Worm (Caenorhabditis elegans): ENCODE data around the gene Y40C5A.4.

Y40C5A.4 gene

DNA sequence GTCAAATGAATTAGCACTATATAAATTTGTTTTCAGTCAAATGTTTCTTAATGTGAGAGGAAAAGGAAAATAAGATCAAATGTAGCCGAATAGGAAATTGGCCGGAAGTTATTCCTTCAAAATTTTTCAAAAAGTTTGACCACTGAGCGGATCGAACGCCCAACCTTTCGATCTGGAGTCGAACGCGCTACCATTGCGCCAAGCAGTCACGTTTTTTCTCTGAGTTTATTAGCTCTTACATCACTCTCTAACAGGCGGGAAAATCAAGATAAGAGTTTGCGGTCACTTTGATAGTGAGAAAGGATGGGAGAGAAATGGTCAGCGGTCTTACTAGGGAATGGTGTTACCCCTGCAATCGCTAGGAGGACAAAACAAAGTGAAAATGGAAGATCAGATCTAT, 20.9 kb downstream of the Y40C5A.4 start (continued):
- TF ChIP-seq skn-1 (tag; optimal IDR thresholded peaks at IDR 0.05) (no peak), nhr-77 (tag; optimal IDR thresholded peaks at IDR 0.05) (peak; percentile 6), nhr-76 (tag; optimal IDR thresholded peaks at IDR 0.05) (no peak), tag-97 (GFP tag; IDR thresholded peaks at IDR 0.05) (no peak), jun-1 (tag; optimal IDR thresholded peaks at IDR 0.05) (no peak), tra-1 (GFP tag; IDR thresholded peaks at IDR 0.05) (peak; percentile 51; the same call in 1 of the 2 replicates), ama-1 (optimal IDR thresholded peaks at IDR 0.05) (no peak), lin-15B (tag; optimal IDR thresholded peaks at IDR 0.05) (no peak), hif-1 (tag; optimal IDR thresholded peaks at IDR 0.05) (no peak), ceh-44 (GFP tag; IDR thresholded peaks at IDR 0.05) (peak; percentile 68), egl-27 (tag; optimal IDR thresholded peaks at IDR 0.05) (no peak), gei-8 (GFP tag; optimal IDR thresholded peaks at IDR 0.05) (no peak), ZK546.5 (tag; optimal IDR thresholded peaks at IDR 0.05) (no peak), dmd-9 (GFP tag; IDR thresholded peaks at IDR 0.05) (peak; percentile 37; the same call in 1 of the 2 replicates), daf-12 (tag; optimal IDR thresholded peaks at IDR 0.05) (no peak), unc-39 (tag; optimal IDR thresholded peaks at IDR 0.05) (no peak), ceh-82 (tag; optimal IDR thresholded peaks at IDR 0.05) (no peak), daf-19 (GFP tag; conservative IDR thresholded peaks at IDR 0.05) (no peak), F44E2.7 (GFP tag; IDR thresholded peaks at IDR 0.05) (no peak), ztf-7 (tag; optimal IDR thresholded peaks at IDR 0.05) (no peak), pqm-1 (tag; optimal IDR thresholded peaks at IDR 0.05) (no peak), lsy-2 (tag; optimal IDR thresholded peaks at IDR 0.05) (no peak), dpl-1 (GFP tag; optimal IDR thresholded peaks at IDR 0.05) (no peak), zfp-3 (GFP tag; conservative IDR thresholded peaks at IDR 0.05) (no peak), aha-1 (tag) (no peak), ces-1 (GFP tag; optimal IDR thresholded peaks at IDR 0.05) (no peak), mdt-29 (GFP tag; IDR thresholded peaks at IDR 0.05) (peak; percentile 34; the same call in 1 of the 2 replicates), R02D3.7 (tag; optimal IDR thresholded peaks at IDR 0.05) (no peak), Y75B8A.6 (GFP tag; IDR thresholded peaks at IDR 0.05) (no peak), snpc-1.2 (GFP tag; IDR thresholded peaks at IDR 0.05) (peak; percentile 83), nhr-102 (tag; optimal IDR thresholded peaks at IDR 0.05) (no peak), mes-2 (tag; optimal IDR thresholded peaks at IDR 0.05; ENCODE audit: poor library complexity, severe bottlenecking) (no peak), unc-130 (GFP tag; optimal IDR thresholded peaks at IDR 0.05) (no peak), F10B5.3 (tag; optimal IDR thresholded peaks at IDR 0.05) (no peak), lin-1 (GFP tag; IDR thresholded peaks at IDR 0.05) (no peak), ceh-28 (tag; optimal IDR thresholded peaks at IDR 0.05) (no peak), T26A8.4 (GFP tag; IDR thresholded peaks at IDR 0.05) (peak; percentile 63), zip-11 (GFP tag; IDR thresholded peaks at IDR 0.05) (0 out of 2 replicates have a peak, but pooled peaks have one; percentile 35), nhr-10 (tag; optimal IDR thresholded peaks at IDR 0.05) (no peak)

ce11 chrIV:7342144-7342543, 22.8 kb downstream of the Y40C5A.4 start:
- TF ChIP-seq unc-62 (GFP tag; optimal IDR thresholded peaks at IDR 0.05 in 1 of 2), result peak in 1 of 2 experiments; percentile 86
- no peak for TF ChIP-seq unc-62 (tag; optimal IDR thresholded peaks at IDR 0.05)
- no peak for TF ChIP-seq lsy-2 (tag; optimal IDR thresholded peaks at IDR 0.05)

DNA sequence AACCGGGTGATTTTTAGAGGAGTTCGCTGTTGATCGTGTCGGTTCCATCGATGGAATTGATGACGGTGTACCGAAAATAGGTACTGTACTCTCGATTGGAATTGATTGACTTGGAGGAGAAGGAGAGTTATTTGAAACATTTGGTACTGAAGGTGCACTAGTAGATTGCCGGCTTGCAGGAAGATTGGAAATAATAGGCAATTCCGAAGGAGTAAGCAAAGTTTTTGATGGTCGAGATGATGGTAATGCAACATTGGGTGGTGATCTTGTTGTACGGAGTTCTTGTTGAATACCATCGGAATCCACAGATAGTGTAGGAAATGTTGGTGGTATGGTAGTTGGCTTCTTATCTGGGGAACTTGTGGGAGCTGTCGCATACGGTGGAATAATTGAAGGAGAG, 25.8 kb downstream of the Y40C5A.4 start:
- TF ChIP-seq aha-1 (tag) (peak; percentile 96), daf-12 (tag; optimal IDR thresholded peaks at IDR 0.05) (no peak), dve-1 (tag; optimal IDR thresholded peaks at IDR 0.05; ENCODE audit: insufficient read depth) (no peak)

Data from whole organism, L4 larva.